Fruit fly (Drosophila melanogaster): ENCODE results near the gene CG4393.

dm6 chr3R:23388798-23389197 is 4.2 kb upstream of the CG4393 start, which contains the start of gene CG31515:
- TF ChIP-seq Hr39 (GFP tag; optimal IDR thresholded peaks at IDR 0.05) (no peak), Sox14 (GFP tag; optimal IDR thresholded peaks at IDR 0.05) (no peak)

All from whole organism, prepupa.